Worm (Caenorhabditis elegans) whole organism, L2 larva: ENCODE measurements around the gene T26A5.6.

Experiments used
- elt-1 ChIP-seq: fragments of 150-350 bp; optimal IDR thresholded peaks from 2 replicates; lab custom pipeline; 2014; ENCODE audit warnings: missing biosample characterization, missing genetic modification characterization
- lin-39 ChIP-seq: fragments of 150-350 bp; optimal IDR thresholded peaks from 2 replicates; lab custom pipeline; 2014; ENCODE audit warnings: missing biosample characterization, missing genetic modification reagents, missing genetic modification characterization

DNA sequence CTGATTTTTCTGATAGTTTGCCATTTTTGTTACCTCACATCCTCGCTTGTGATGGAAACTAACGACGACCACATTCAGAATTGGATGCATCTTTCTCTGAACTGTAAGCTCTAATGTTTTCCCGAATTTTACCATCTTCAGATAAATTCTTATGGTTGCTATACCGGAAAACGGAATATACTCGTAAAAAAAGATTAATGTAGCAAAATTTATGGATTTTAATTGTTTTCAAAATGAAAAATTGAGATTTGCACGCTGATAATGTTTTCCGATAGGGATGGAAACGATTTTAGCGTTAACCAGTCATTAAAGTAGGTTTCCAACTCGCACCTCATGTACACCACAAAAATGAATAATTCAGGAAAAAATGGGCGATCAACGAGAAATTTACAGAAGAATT is at the start of gene T26A5.6:
- no peak for TF ChIP-seq lin-39
- no peak for TF ChIP-seq elt-1 (tag; lab: Kevin White, UChicago)
